Worm (Caenorhabditis elegans) whole organism, L4 larva: ENCODE results near the gene C18B12.4.

Experiments
- D1046.2 ChIP-seq: fragments of 200-800 bp; sonication (Bioruptor generic); IDR thresholded peaks from 2 replicates; pipeline ENCODE4 v1.3.6; 2022; ENCODE audit warnings: missing genetic modification characterization, missing compliant biosample characterization
- F10B5.3 ChIP-seq: sonication (generic microtip); optimal IDR thresholded peaks from 2 replicates; lab custom pipeline; 2016; ENCODE audit warnings: mild to moderate bottlenecking, missing genetic modification characterization, missing compliant biosample characterization
- F37D6.2 ChIP-seq: sonication (generic microtip); optimal IDR thresholded peaks from 2 replicates; lab custom pipeline; 2016; ENCODE audit warnings: mild to moderate bottlenecking, missing genetic modification characterization, missing compliant biosample characterization
- ZK546.5 ChIP-seq, 2 experiments: sonication (generic microtip); optimal IDR thresholded peaks; 2 replicates each; lab custom pipeline; 2017; ENCODE audit warnings: missing biosample characterization in 2 of 2, missing genetic modification characterization in 2 of 2
- aha-1 ChIP-seq: fragments of 150-350 bp; peaks from one replicate; lab custom pipeline; 2014; ENCODE audit warnings: missing biosample characterization, missing genetic modification characterization
- ceh-28 ChIP-seq: fragments of 150-350 bp; optimal IDR thresholded peaks from 2 replicates; lab custom pipeline; 2014; ENCODE audit warnings: missing biosample characterization, missing genetic modification reagents, missing genetic modification characterization
- dmd-6 ChIP-seq: fragments of 200-800 bp; sonication (Bioruptor generic); IDR thresholded peaks from 2 replicates; pipeline ENCODE4 v1.3.6; 2022; ENCODE audit warnings: missing genetic modification reagents, missing genetic modification characterization, missing compliant biosample characterization
- duxl-1 ChIP-seq: sonication (generic microtip); optimal IDR thresholded peaks from 2 replicates; lab custom pipeline; 2016; ENCODE audit warnings: mild to moderate bottlenecking, missing genetic modification characterization, moderate library complexity, missing compliant biosample characterization; ENCODE audit not compliant: poor library complexity
- egl-27 ChIP-seq: sonication (generic microtip); optimal IDR thresholded peaks from 3 replicates; lab custom pipeline; 2017; ENCODE audit warnings: missing biosample characterization, missing genetic modification reagents, missing genetic modification characterization
- egl-43 ChIP-seq: fragments of 200-800 bp; sonication (Bioruptor generic); IDR thresholded peaks from 2 replicates; pipeline ENCODE4 v1.3.6; 2022; ENCODE audit warnings: missing genetic modification reagents, missing genetic modification characterization, missing compliant biosample characterization
- fkh-10 ChIP-seq: fragments of 150-350 bp; optimal IDR thresholded peaks from 2 replicates; lab custom pipeline; 2014; ENCODE audit warnings: missing biosample characterization, missing genetic modification reagents, missing genetic modification characterization
- hlh-11 ChIP-seq: fragments of 200-800 bp; sonication (Bioruptor generic); optimal IDR thresholded peaks from 2 replicates; lab custom pipeline; 2018; ENCODE audit warnings: mild to moderate bottlenecking, missing genetic modification characterization, missing compliant biosample characterization
- hlh-30 ChIP-seq: sonication (generic microtip); optimal IDR thresholded peaks from 2 replicates; lab custom pipeline; 2017; ENCODE audit warnings: antibody characterized with exemption, mild to moderate bottlenecking, missing genetic modification characterization, missing compliant biosample characterization; ENCODE audit not compliant: insufficient read depth
- hmg-1.1 ChIP-seq: fragments of 200-800 bp; sonication (Bioruptor generic); IDR thresholded peaks from 2 replicates; pipeline ENCODE4 v1.3.6; 2022; ENCODE audit warnings: missing genetic modification reagents, missing genetic modification characterization, missing compliant biosample characterization
- lir-3 ChIP-seq: sonication (generic microtip); optimal IDR thresholded peaks from 2 replicates; lab custom pipeline; 2016; ENCODE audit warnings: mild to moderate bottlenecking, missing genetic modification characterization, missing compliant biosample characterization
- madf-9 ChIP-seq: fragments of 200-800 bp; sonication (Bioruptor generic); conservative IDR thresholded peaks from 2 replicates; pipeline ENCODE4 v1.3.6; 2022; ENCODE audit warnings: missing genetic modification reagents, missing genetic modification characterization, missing compliant biosample characterization
- mes-2 ChIP-seq: sonication (generic microtip); optimal IDR thresholded peaks from 2 replicates; lab custom pipeline; 2016; ENCODE audit warnings: missing genotype, mild to moderate bottlenecking, missing genetic modification characterization, missing compliant biosample characterization; ENCODE audit not compliant: poor library complexity, severe bottlenecking
- mxl-2 ChIP-seq: fragments of 200-800 bp; sonication (Bioruptor generic); conservative IDR thresholded peaks from 2 replicates; pipeline ENCODE4 v1.3.6; 2022; ENCODE audit warnings: missing genetic modification reagents, missing genetic modification characterization, missing compliant biosample characterization
- mxl-3 ChIP-seq: fragments of 200-800 bp; sonication (Bioruptor generic); optimal IDR thresholded peaks from 2 replicates; lab custom pipeline; 2018; ENCODE audit warnings: mild to moderate bottlenecking, missing genetic modification characterization, missing compliant biosample characterization
- nhr-102 ChIP-seq: sonication (generic microtip); optimal IDR thresholded peaks from 2 replicates; lab custom pipeline; 2016; ENCODE audit warnings: mild to moderate bottlenecking, missing genetic modification characterization, moderate library complexity, missing compliant biosample characterization
- nhr-25 ChIP-seq: sonication (generic microtip); optimal IDR thresholded peaks from 2 replicates; lab custom pipeline; 2017; ENCODE audit warnings: missing genetic modification characterization, mild to moderate bottlenecking, missing compliant biosample characterization, antibody characterized with exemption, moderate library complexity, borderline replicate concordance; ENCODE audit not compliant: insufficient read depth
- nhr-28 ChIP-seq: fragments of 150-350 bp; optimal IDR thresholded peaks from 2 replicates; lab custom pipeline; 2014; ENCODE audit warnings: missing biosample characterization, missing genetic modification characterization
- nhr-42 ChIP-seq: fragments of 200-800 bp; sonication (Bioruptor generic); IDR thresholded peaks from 2 replicates; pipeline ENCODE4 v1.3.6; 2022; ENCODE audit warnings: missing genetic modification characterization, missing compliant biosample characterization
- nhr-76 ChIP-seq: fragments of 150-350 bp; optimal IDR thresholded peaks from 2 replicates; lab custom pipeline; 2014; ENCODE audit warnings: missing biosample characterization, missing genetic modification characterization
- saeg-2 ChIP-seq: fragments of 200-800 bp; sonication (Bioruptor generic); IDR thresholded peaks from 2 replicates; pipeline ENCODE4 v1.3.6; 2022; ENCODE audit warnings: missing genetic modification reagents, missing genetic modification characterization, missing compliant biosample characterization
- set-16 ChIP-seq: fragments of 200-800 bp; sonication (Bioruptor generic); IDR thresholded peaks from 2 replicates; pipeline ENCODE4 v1.3.6; 2022; ENCODE audit warnings: missing genetic modification reagents, missing genetic modification characterization, missing compliant biosample characterization
- skn-1 ChIP-seq: fragments of 150-350 bp; optimal IDR thresholded peaks from 2 replicates; lab custom pipeline; 2014; ENCODE audit warnings: missing biosample characterization, missing genetic modification characterization
- snpc-1.2 ChIP-seq: fragments of 200-800 bp; sonication (Bioruptor generic); IDR thresholded peaks from 2 replicates; pipeline ENCODE4 v1.3.6; 2022; ENCODE audit warnings: missing genetic modification reagents, missing genetic modification characterization, missing compliant biosample characterization
- snpc-4 ChIP-seq: fragments of 150-350 bp; optimal IDR thresholded peaks from 2 replicates; lab custom pipeline; 2014; ENCODE audit warnings: missing biosample characterization, missing genetic modification characterization
- unc-62 ChIP-seq, 3 experiments: fragments of 150-350 bp in 1 of 3; sonication (generic microtip); optimal IDR thresholded peaks in 2 of 3; peaks in 1 of 3; 1 replicate in 1 of 3; 2 replicates in 2 of 3; lab custom pipeline; 2014 to 2017; ENCODE audit warnings: missing biosample characterization in 3 of 3, missing genetic modification characterization in 3 of 3, missing genetic modification reagents in 3 of 3, missing genotype in 1 of 3
- zip-2 ChIP-seq: fragments of 150-350 bp; optimal IDR thresholded peaks from 2 replicates; lab custom pipeline; 2014; ENCODE audit warnings: missing biosample characterization, missing genetic modification characterization

The C18B12.4 gene

DNA sequence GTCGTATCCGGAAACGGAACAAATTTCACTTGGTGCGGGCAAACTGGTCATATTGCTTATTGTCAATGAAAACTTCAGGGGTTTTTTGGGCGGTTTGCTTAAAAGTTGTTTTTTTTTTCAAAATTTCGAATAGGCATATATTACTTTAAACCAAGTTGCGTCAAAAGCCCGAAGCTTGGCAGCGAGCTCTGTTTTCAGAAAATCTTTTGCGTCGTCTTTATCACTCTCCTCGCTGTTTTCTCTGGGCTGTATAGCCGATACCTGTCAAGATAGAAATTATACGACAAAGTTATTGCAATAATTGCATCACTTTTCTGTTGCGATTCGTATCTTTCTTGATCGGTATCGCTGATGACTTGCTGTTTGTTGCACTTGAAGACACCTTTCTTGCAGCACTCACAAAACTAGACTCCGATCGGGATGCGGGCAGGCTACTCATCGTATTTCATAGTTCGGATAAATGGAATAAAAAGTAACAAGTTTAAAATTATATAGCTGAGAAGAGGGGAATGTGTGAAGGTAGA, 35.7 kb upstream of the C18B12.4 start, which contains the start of the genes H40L08.3 and H40L08.9 (continued):
- TF ChIP-seq lir-3 (tag; lab: Kevin White, UChicago) (no peak), set-16 (no peak), nhr-25 (tag; lab: Kevin White, UChicago) (peak; percentile 56)

- TF ChIP-seq egl-43 (GFP tag; lab: Robert Waterston, UW) (0 out of 2 replicates have a peak, but pooled peaks have one; percentile 10), hmg-1.1 (peak; percentile 33; the same call in 1 of the 2 replicates), saeg-2 (GFP tag; lab: Robert Waterston, UW) (0 out of 2 replicates have a peak, but pooled peaks have one; percentile 10), dmd-6 (GFP tag; lab: Robert Waterston, UW) (no peak), nhr-42 (GFP tag; lab: Robert Waterston, UW) (0 out of 2 replicates have a peak, but pooled peaks have one; percentile 29), aha-1 (tag; lab: Kevin White, UChicago) (peak; percentile 53), unc-62 (GFP tag; optimal IDR thresholded peaks at IDR 0.05 in 1 of 2; lab: Kevin White, UChicago) (no peak), unc-62 (tag; optimal IDR thresholded peaks at IDR 0.05; lab: Kevin White, UChicago) (no peak), mxl-2 (GFP tag; lab: Robert Waterston, UW) (no peak), D1046.2 (GFP tag; lab: Robert Waterston, UW) (no peak)
Measured at ce11 chrX:15075170-15075569, 34.8 kb upstream of the C18B12.4 start.

DNA sequence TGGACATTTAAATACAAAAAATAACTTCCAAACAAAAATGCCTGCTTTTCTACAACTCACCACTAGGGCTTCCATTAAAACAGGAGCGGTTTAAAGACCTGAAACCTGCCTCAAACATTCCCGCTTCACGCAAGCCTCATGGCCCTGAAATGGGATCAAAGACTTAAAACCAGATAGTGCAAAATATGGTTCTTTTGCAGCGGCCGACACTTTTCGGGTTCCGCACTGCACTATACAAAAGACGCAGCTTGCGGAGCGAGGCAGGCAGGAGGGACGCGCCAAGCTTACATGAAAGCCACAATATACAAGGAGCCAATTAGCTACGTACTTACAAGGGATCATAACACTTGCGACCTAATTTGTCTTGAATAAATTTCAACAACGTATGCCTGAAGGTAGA, 33.1 kb upstream of the C18B12.4 start:
- TF ChIP-seq mes-2 (tag; lab: Kevin White, UChicago) (peak; percentile 34), snpc-4 (tag; lab: Kevin White, UChicago) (peak; percentile 47), duxl-1 (tag; lab: Kevin White, UChicago) (no peak)
- TF ChIP-seq, all 104 proteins: peak for 2

DNA sequence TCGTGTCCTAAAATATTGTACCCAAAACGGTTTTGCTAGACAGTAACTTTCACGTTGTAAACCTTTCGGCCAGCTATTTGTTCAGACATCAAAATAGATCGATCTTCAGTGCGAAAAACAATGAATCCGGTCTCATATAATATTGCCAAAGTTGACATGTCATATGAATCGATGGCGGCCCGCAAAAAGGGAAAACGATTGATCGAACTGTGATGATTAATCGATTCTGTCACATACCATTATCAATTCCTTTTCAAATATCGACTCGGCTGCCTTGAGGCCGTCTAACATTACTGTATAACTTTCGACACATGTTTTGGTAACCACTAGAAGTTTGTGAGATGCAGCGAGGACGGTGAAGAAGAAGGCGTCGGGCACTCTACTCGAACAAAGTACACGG, 32.5 kb upstream of the C18B12.4 start:
- TF ChIP-seq snpc-1.2 (no peak), zip-2 (no peak), egl-27 (tag; lab: Kevin White, UChicago) (no peak), F37D6.2 (tag; lab: Kevin White, UChicago) (no peak), F10B5.3 (no peak), hlh-30 (tag; lab: Kevin White, UChicago) (peak; percentile 35), nhr-25 (tag; lab: Kevin White, UChicago) (peak; percentile 22), ceh-28 (peak; percentile 21), madf-9 (GFP tag; lab: Robert Waterston, UW) (no peak), unc-62 (GFP tag; optimal IDR thresholded peaks at IDR 0.05 in 1 of 2; lab: Kevin White, UChicago) (peak in 1 of 2 experiments; percentile 99), unc-62 (tag; optimal IDR thresholded peaks at IDR 0.05; lab: Kevin White, UChicago) (no peak), hlh-11 (tag; lab: Kevin White, UChicago) (peak; percentile 54), nhr-76 (tag; lab: Kevin White, UChicago) (no peak), nhr-102 (no peak), mxl-3 (GFP tag; lab: Kevin White, UChicago) (peak; percentile 35), aha-1 (tag; lab: Kevin White, UChicago) (peak; percentile 2), dmd-6 (GFP tag; lab: Robert Waterston, UW) (0 out of 2 replicates have a peak, but pooled peaks have one; percentile 17), fkh-10 (GFP tag; lab: Kevin White, UChicago) (no peak), ZK546.5 (tag; optimal IDR thresholded peaks at IDR 0.05; lab: Kevin White, UChicago) (no peak), nhr-28 (peak; percentile 28)

DNA sequence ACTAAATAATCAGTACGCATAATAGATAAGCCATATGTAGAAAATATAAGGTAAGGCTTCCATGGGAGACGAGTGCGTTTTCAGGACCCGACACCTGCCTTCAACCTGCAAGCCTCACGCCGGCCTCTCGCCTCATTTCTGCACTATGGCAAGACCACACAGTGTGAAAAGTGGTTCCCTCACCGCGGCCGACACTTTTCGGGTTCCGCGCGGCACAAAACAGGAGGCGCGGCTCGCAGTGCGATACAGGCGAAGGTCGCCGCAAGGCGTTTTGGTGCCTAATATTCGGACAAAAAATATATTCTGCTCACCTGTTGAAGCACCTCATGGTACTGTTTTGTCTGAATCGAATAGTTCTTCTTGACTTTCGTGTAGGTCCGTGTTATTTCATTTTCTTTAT, 29.7 kb upstream of the C18B12.4 start:
- TF ChIP-seq set-16, result peak; percentile 80
- no peak for TF ChIP-seq skn-1 (tag; lab: Kevin White, UChicago)
- TF ChIP-seq, all 104 proteins: peak for 1
